Worm (Caenorhabditis elegans) whole organism, young adult: ENCODE measurements around the gene dolk-1.

Experiments
- atf-7 ChIP-seq: sonication (generic microtip); optimal IDR thresholded peaks from 2 replicates; lab custom pipeline; 2017; ENCODE audit warnings: mild to moderate bottlenecking, missing genetic modification characterization, missing compliant biosample characterization
- attf-6 ChIP-seq: fragments of 200-800 bp; sonication (Bioruptor generic); IDR thresholded peaks from 2 replicates; pipeline ENCODE4 v1.3.6; 2022; ENCODE audit warnings: missing genetic modification reagents, missing genetic modification characterization, missing compliant biosample characterization
- dpl-1 ChIP-seq: fragments of 150-350 bp; optimal IDR thresholded peaks from 2 replicates; lab custom pipeline; 2014; ENCODE audit warnings: missing biosample characterization, missing genetic modification reagents, missing genetic modification characterization
- lin-54 ChIP-seq: fragments of 200-800 bp; sonication (Bioruptor generic); optimal IDR thresholded peaks from 2 replicates; lab custom pipeline; 2018; ENCODE audit warnings: mild to moderate bottlenecking, missing genetic modification characterization, missing compliant biosample characterization
- lsl-1 ChIP-seq: fragments of 200-800 bp; sonication (Bioruptor generic); optimal IDR thresholded peaks from 2 replicates; lab custom pipeline; 2018; ENCODE audit warnings: mild to moderate bottlenecking, missing genetic modification characterization, moderate library complexity, missing compliant biosample characterization
- mxl-1 ChIP-seq: sonication (generic microtip); optimal IDR thresholded peaks from 2 replicates; lab custom pipeline; 2016; ENCODE audit warnings: missing genetic modification characterization, missing compliant biosample characterization
- nfya-1 ChIP-seq: sonication (generic microtip); optimal IDR thresholded peaks from 2 replicates; lab custom pipeline; 2017; ENCODE audit warnings: antibody characterized with exemption, missing compliant biosample characterization, missing genetic modification characterization, borderline replicate concordance; ENCODE audit not compliant: insufficient read depth
- ztf-26 ChIP-seq: sonication (generic microtip); optimal IDR thresholded peaks from 2 replicates; lab custom pipeline; 2017; ENCODE audit warnings: missing genetic modification characterization, missing compliant biosample characterization
- ztf-6 ChIP-seq: fragments of 200-800 bp; sonication (Bioruptor generic); IDR thresholded peaks from 2 replicates; pipeline ENCODE4 v1.3.6; 2022; ENCODE audit warnings: missing genetic modification reagents, missing genetic modification characterization, missing compliant biosample characterization

ce11 chrIII:11895504-11895903, 37.9 kb downstream of the dolk-1 start:
- no peak for TF ChIP-seq attf-6 (GFP tag; lab: Robert Waterston, UW)
- TF ChIP-seq ztf-26 (tag; lab: Kevin White, UChicago), result no peak
- TF ChIP-seq mxl-1 (tag; lab: Kevin White, UChicago), result no peak
- TF ChIP-seq lin-54, result no peak
- no peak for TF ChIP-seq atf-7 (tag; lab: Kevin White, UChicago)
- no peak for TF ChIP-seq lsl-1 (GFP tag; lab: Kevin White, UChicago)
- no peak for TF ChIP-seq dpl-1 (GFP tag; lab: Kevin White, UChicago)
- TF ChIP-seq ztf-6, result no peak
- TF ChIP-seq nfya-1 (tag; lab: Kevin White, UChicago), result no peak
